Fruit fly (Drosophila melanogaster) whole organism, embryonic: ENCODE data around the gene rut.

Source experiments
- ATbp ChIP-seq: fragments of 200-800 bp; sonication (Bioruptor generic); optimal IDR thresholded peaks from 2 replicates; lab custom pipeline; 2017; ENCODE audit warnings: missing biosample characterization, mild to moderate bottlenecking, missing genetic modification characterization, missing genetic modification reagents
- Aef1 ChIP-seq: fragments of 200-800 bp; sonication (Bioruptor generic); IDR thresholded peaks from 3 replicates; pipeline ENCODE4 v1.3.6; 2022; ENCODE audit warnings: missing biosample characterization, missing genetic modification characterization
- Blimp-1 ChIP-seq: fragments of 200-800 bp; sonication (Bioruptor generic); optimal IDR thresholded peaks from 3 replicates; lab custom pipeline; 2018; ENCODE audit warnings: missing biosample characterization, missing genetic modification characterization, mild to moderate bottlenecking, moderate library complexity, missing genetic modification reagents
- CG10462 ChIP-seq: fragments of 200-800 bp; sonication (Bioruptor generic); optimal IDR thresholded peaks from 2 replicates; lab custom pipeline; 2016; ENCODE audit warnings: missing biosample characterization, missing genetic modification characterization
- CG12744 ChIP-seq: fragments of 200-800 bp; sonication (Bioruptor generic); optimal IDR thresholded peaks from 2 replicates; lab custom pipeline; 2016; ENCODE audit warnings: missing biosample characterization, missing genetic modification characterization
- CG12942 ChIP-seq: fragments of 200-800 bp; sonication (Bioruptor generic); optimal IDR thresholded peaks from 3 replicates; lab custom pipeline; 2016; ENCODE audit warnings: missing biosample characterization, missing genetic modification characterization
- CG14014 ChIP-seq: fragments of 200-800 bp; sonication (Bioruptor generic); IDR thresholded peaks from 2 replicates; pipeline ENCODE4 v1.3.6; 2022; ENCODE audit warnings: missing biosample characterization, missing genetic modification characterization
- CG14441 ChIP-seq: fragments of 200-800 bp; sonication (Bioruptor generic); IDR thresholded peaks from 2 replicates; pipeline ENCODE4 v1.3.6; 2022; ENCODE audit warnings: missing biosample characterization, missing genetic modification characterization
- CG14860 ChIP-seq: fragments of 200-800 bp; sonication (Bioruptor generic); IDR thresholded peaks from 3 replicates; pipeline ENCODE4 v1.3.6; 2022; ENCODE audit warnings: missing biosample characterization, missing genetic modification characterization; ENCODE audit not compliant: partially characterized antibody
- CG17359 ChIP-seq: fragments of 200-800 bp; sonication (Bioruptor generic); optimal IDR thresholded peaks from 3 replicates; lab custom pipeline; 2018; ENCODE audit warnings: missing biosample characterization, mild to moderate bottlenecking, missing genetic modification characterization, moderate library complexity
- CG18262 ChIP-seq: fragments of 200-800 bp; optimal IDR thresholded peaks from 3 replicates; lab custom pipeline; 2019; ENCODE audit warnings: missing biosample characterization, mild to moderate bottlenecking, missing genetic modification characterization, moderate library complexity
- CG2678 ChIP-seq: fragments of 200-800 bp; sonication (Bioruptor generic); optimal IDR thresholded peaks from 3 replicates; lab custom pipeline; 2019; ENCODE audit warnings: missing biosample characterization, mild to moderate bottlenecking, missing genetic modification characterization, moderate library complexity
- CG30403 ChIP-seq: fragments of 200-800 bp; sonication (Bioruptor generic); optimal IDR thresholded peaks from 3 replicates; lab custom pipeline; 2016; ENCODE audit warnings: missing biosample characterization, missing genetic modification characterization
- CG34376 ChIP-seq: fragments of 200-800 bp; sonication (Bioruptor generic); optimal IDR thresholded peaks from 2 replicates; lab custom pipeline; 2018; ENCODE audit warnings: missing biosample characterization, mild to moderate bottlenecking, missing genetic modification characterization
- CG4617 ChIP-seq: fragments of 200-800 bp; sonication (Bioruptor generic); optimal IDR thresholded peaks from 3 replicates; lab custom pipeline; 2016; ENCODE audit warnings: missing biosample characterization, missing genetic modification characterization, borderline replicate concordance
- CG4820 ChIP-seq: fragments of 200-800 bp; sonication (Bioruptor generic); optimal IDR thresholded peaks from 3 replicates; lab custom pipeline; 2016; ENCODE audit warnings: missing biosample characterization, missing genetic modification characterization
- CG7745 ChIP-seq: fragments of 200-800 bp; sonication (Bioruptor generic); optimal IDR thresholded peaks from 2 replicates; lab custom pipeline; 2018; ENCODE audit warnings: missing biosample characterization, mild to moderate bottlenecking, missing genetic modification characterization, moderate library complexity
- CG8359 ChIP-seq: fragments of 200-800 bp; sonication (Bioruptor generic); optimal IDR thresholded peaks from 2 replicates; lab custom pipeline; 2017; ENCODE audit warnings: missing biosample characterization, mild to moderate bottlenecking, missing genetic modification characterization, borderline replicate concordance
- CG9817 ChIP-seq: fragments of 200-800 bp; sonication (Bioruptor generic); optimal IDR thresholded peaks from 2 replicates; lab custom pipeline; 2018; ENCODE audit warnings: missing biosample characterization, mild to moderate bottlenecking, missing genetic modification characterization, moderate library complexity
- CoRest ChIP-seq: fragments of 200-800 bp; sonication (Bioruptor generic); optimal IDR thresholded peaks from 3 replicates; lab custom pipeline; 2018; ENCODE audit warnings: missing biosample characterization, mild to moderate bottlenecking, missing genetic modification characterization, moderate library complexity
- Dbx ChIP-seq: fragments of 200-800 bp; sonication (Bioruptor generic); IDR thresholded peaks from 3 replicates; pipeline ENCODE4 v1.3.6; 2022; ENCODE audit warnings: missing biosample characterization, missing genetic modification characterization
- Gsc ChIP-seq: fragments of 200-800 bp; sonication (Bioruptor generic); IDR thresholded peaks from 2 replicates; pipeline ENCODE4 v1.3.6; 2022; ENCODE audit warnings: missing biosample characterization, missing genetic modification characterization
- HLHmδ ChIP-seq: fragments of 200-800 bp; sonication (Bioruptor generic); optimal IDR thresholded peaks from 2 replicates; lab custom pipeline; 2018; ENCODE audit warnings: missing biosample characterization, mild to moderate bottlenecking, missing genetic modification characterization, moderate library complexity
- Hand ChIP-seq: fragments of 200-800 bp; sonication (Bioruptor generic); optimal IDR thresholded peaks from 2 replicates; lab custom pipeline; 2017; ENCODE audit warnings: mild to moderate bottlenecking, missing biosample characterization, missing genetic modification reagents, missing genetic modification characterization
- Hmr ChIP-seq: fragments of 200-800 bp; sonication (Bioruptor generic); optimal IDR thresholded peaks from 3 replicates; lab custom pipeline; 2017; ENCODE audit warnings: mild to moderate bottlenecking, missing biosample characterization, missing genetic modification reagents, missing genetic modification characterization
- MTF-1 ChIP-seq: fragments of 200-800 bp; sonication (Bioruptor generic); optimal IDR thresholded peaks from 2 replicates; lab custom pipeline; 2018; ENCODE audit warnings: missing biosample characterization, mild to moderate bottlenecking, missing genetic modification characterization, borderline replicate concordance
- Mrtf ChIP-seq: fragments of 200-800 bp; sonication (Bioruptor generic); IDR thresholded peaks from 3 replicates; pipeline ENCODE4 v1.3.6; 2022; ENCODE audit warnings: missing biosample characterization, missing genetic modification characterization
- Poxn ChIP-seq: fragments of 200-800 bp; sonication (Bioruptor generic); IDR thresholded peaks from 2 replicates; pipeline ENCODE4 v1.3.6; 2022; ENCODE audit warnings: missing biosample characterization, missing genetic modification characterization
- Six4 ChIP-seq: fragments of 200-800 bp; sonication (Bioruptor generic); optimal IDR thresholded peaks from 2 replicates; lab custom pipeline; 2016; ENCODE audit warnings: missing biosample characterization, missing genetic modification characterization
- YL-1 ChIP-seq: fragments of 200-800 bp; sonication (Bioruptor generic); optimal IDR thresholded peaks from 3 replicates; lab custom pipeline; 2017; ENCODE audit warnings: missing biosample characterization, mild to moderate bottlenecking, missing genetic modification characterization
- amos ChIP-seq: fragments of 200-800 bp; sonication (Bioruptor generic); IDR thresholded peaks from 2 replicates; pipeline ENCODE4 v1.3.6; 2022; ENCODE audit warnings: missing biosample characterization, missing genetic modification characterization; ENCODE audit not compliant: partially characterized antibody
- bbx ChIP-seq: fragments of 200-800 bp; sonication (Bioruptor generic); IDR thresholded peaks from 2 replicates; pipeline ENCODE4 v1.3.6; 2022; ENCODE audit warnings: missing biosample characterization, missing genetic modification characterization; ENCODE audit not compliant: partially characterized antibody
- br ChIP-seq: fragments of >200 bp; optimal IDR thresholded peaks from 2 replicates; lab custom pipeline; 2017
- croc ChIP-seq: fragments of 200-800 bp; sonication (Bioruptor generic); conservative IDR thresholded peaks from 3 replicates; pipeline ENCODE4 v1.3.6; 2022; ENCODE audit warnings: missing biosample characterization, missing genetic modification characterization
- dm ChIP-seq: fragments of 200-800 bp; sonication (Bioruptor generic); optimal IDR thresholded peaks from 3 replicates; lab custom pipeline; 2016; ENCODE audit warnings: missing biosample characterization, missing genetic modification characterization
- ems ChIP-seq: fragments of 200-800 bp; sonication (Bioruptor generic); optimal IDR thresholded peaks from 3 replicates; lab custom pipeline; 2016; ENCODE audit warnings: missing biosample characterization, missing genetic modification characterization
- esg ChIP-seq: fragments of 200-800 bp; sonication (Bioruptor generic); conservative IDR thresholded peaks from 2 replicates; pipeline ENCODE4 v1.3.6; 2022; ENCODE audit warnings: missing biosample characterization, missing genetic modification characterization
- ftz-f1 ChIP-seq: fragments of 200-800 bp; sonication (Bioruptor generic); optimal IDR thresholded peaks from 2 replicates; lab custom pipeline; 2016; ENCODE audit warnings: missing biosample characterization, missing genetic modification characterization
- gro ChIP-seq: fragments of 200-800 bp; sonication (Bioruptor generic); optimal IDR thresholded peaks from 2 replicates; lab custom pipeline; 2016; ENCODE audit warnings: missing biosample characterization, missing genetic modification characterization
- kay ChIP-seq: fragments of 200-800 bp; sonication (Bioruptor generic); optimal IDR thresholded peaks from 2 replicates; lab custom pipeline; 2016; ENCODE audit warnings: missing biosample characterization, missing genetic modification characterization
- lab ChIP-seq: fragments of 200-800 bp; sonication (Bioruptor generic); optimal IDR thresholded peaks from 3 replicates; lab custom pipeline; 2017; ENCODE audit warnings: missing biosample characterization, missing genetic modification characterization, mild to moderate bottlenecking, moderate library complexity, missing genetic modification reagents
- lola ChIP-seq, 3 experiments: fragments of >200 bp in 2 of 3; fragments of 200-800 bp in 1 of 3; sonication (Bioruptor generic) in 1 of 3; optimal IDR thresholded peaks; 2 replicates each; lab custom pipeline; 2017 to 2019; ENCODE audit warnings: missing biosample characterization in 3 of 3, missing genetic modification characterization in 3 of 3, mild to moderate bottlenecking in 1 of 3, moderate library complexity in 1 of 3
- nau ChIP-seq: fragments of 200-800 bp; sonication (Bioruptor generic); optimal IDR thresholded peaks from 3 replicates; lab custom pipeline; 2017; ENCODE audit warnings: missing biosample characterization, mild to moderate bottlenecking, missing genetic modification characterization, missing genetic modification reagents
- pho ChIP-seq: fragments of 200-800 bp; sonication (Bioruptor generic); optimal IDR thresholded peaks from 2 replicates; lab custom pipeline; 2016; ENCODE audit warnings: missing biosample characterization, missing genetic modification characterization
- schlank ChIP-seq: fragments of 200-800 bp; sonication (Bioruptor generic); optimal IDR thresholded peaks from 2 replicates; lab custom pipeline; 2018; ENCODE audit warnings: missing biosample characterization, mild to moderate bottlenecking, missing genetic modification characterization
- sd ChIP-seq: fragments of 200-800 bp; sonication (Bioruptor generic); optimal IDR thresholded peaks from 3 replicates; lab custom pipeline; 2018; ENCODE audit warnings: missing biosample characterization, mild to moderate bottlenecking, missing genetic modification characterization, moderate library complexity
- sna ChIP-seq: fragments of 200-800 bp; sonication (Bioruptor generic); IDR thresholded peaks from 2 replicates; pipeline ENCODE4 v1.3.6; 2022; ENCODE audit warnings: missing biosample characterization, missing genetic modification characterization; ENCODE audit not compliant: partially characterized antibody
- vfl ChIP-seq: fragments of 200-800 bp; sonication (Bioruptor generic); optimal IDR thresholded peaks from 2 replicates; lab custom pipeline; 2016; ENCODE audit warnings: missing biosample characterization, missing genetic modification characterization
- wdn ChIP-seq: fragments of 200-800 bp; sonication (Bioruptor generic); IDR thresholded peaks from 2 replicates; pipeline ENCODE4 v1.3.6; 2022; ENCODE audit warnings: missing biosample characterization, missing genetic modification characterization

Gene rut

dm6 chrX:14825922-14826617, at the start of gene rut (continued):
- TF ChIP-seq CG12744 (GFP tag; lab: Kevin White, UChicago) (peak; percentile 25), Mrtf (GFP tag; lab: Robert Waterston, UW) (no peak), CG18262 (tag; lab: Kevin White, UChicago) (no peak), schlank (tag; lab: Kevin White, UChicago) (no peak), esg (no peak), br (lab: Kevin White, UChicago) (no peak), lola (GFP tag; optimal IDR thresholded peaks at IDR 0.05; lab: Kevin White, UChicago) (no peak), CG14441 (0 out of 2 replicates have a peak, but pooled peaks have one; percentile 19), amos (GFP tag; lab: Robert Waterston, UW) (peak; percentile 96), wdn (GFP tag; lab: Robert Waterston, UW) (no peak), Blimp-1 (no peak), CG14014 (GFP tag; lab: Robert Waterston, UW) (peak; percentile 56; the same call in 1 of the 2 replicates), ftz-f1 (GFP tag; lab: Kevin White, UChicago) (peak; percentile 4), ems (GFP tag; lab: Kevin White, UChicago) (no peak), sna (GFP tag; lab: Robert Waterston, UW) (peak; percentile 89), bbx (peak; percentile 97), CoRest (tag; lab: Kevin White, UChicago) (peak; percentile 20), sd (tag; lab: Kevin White, UChicago) (no peak), croc (GFP tag; lab: Robert Waterston, UW) (no peak), CG34376 (GFP tag; lab: Kevin White, UChicago) (no peak), kay (GFP tag; lab: Kevin White, UChicago) (no peak), Hand (no peak), CG30403 (GFP tag; lab: Kevin White, UChicago) (no peak), CG9817 (tag; lab: Kevin White, UChicago) (peak; percentile 22), ATbp (GFP tag; lab: Kevin White, UChicago) (no peak), YL-1 (GFP tag; lab: Kevin White, UChicago) (peak; percentile 4), CG17359 (tag; lab: Kevin White, UChicago) (no peak), Hmr (GFP tag; lab: Kevin White, UChicago) (peak; percentile 30), CG7745 (tag; lab: Kevin White, UChicago) (no peak), lab (peak; percentile 39), CG12942 (GFP tag; lab: Kevin White, UChicago) (no peak), Gsc (no peak), dm (GFP tag; lab: Kevin White, UChicago) (no peak), HLHmδ (GFP tag; lab: Kevin White, UChicago) (peak; percentile 51), vfl (GFP tag; lab: Kevin White, UChicago) (no peak), CG2678 (no peak), MTF-1 (GFP tag; lab: Kevin White, UChicago) (peak; percentile 9), CG14860 (GFP tag; lab: Robert Waterston, UW) (peak; percentile 94), CG4820 (GFP tag; lab: Kevin White, UChicago) (no peak), CG8359 (GFP tag; lab: Kevin White, UChicago) (no peak), Dbx (peak; percentile 67), nau (GFP tag; lab: Kevin White, UChicago) (no peak), CG4617 (GFP tag; lab: Kevin White, UChicago) (no peak), gro (GFP tag; lab: Kevin White, UChicago) (peak; percentile 78), Poxn (no peak), CG10462 (no peak), Aef1 (GFP tag; lab: Robert Waterston, UW) (no peak), pho (no peak), Six4 (GFP tag; lab: Kevin White, UChicago) (no peak)
